Worm (Caenorhabditis elegans) whole organism, young adult: Measurements from ENCODE around the gene ugt-47.

Experiments
- F57A8.1 ChIP-seq: fragments of 200-800 bp; sonication (Bioruptor generic); optimal IDR thresholded peaks from 2 replicates; lab custom pipeline; 2018; ENCODE audit warnings: mild to moderate bottlenecking, missing genetic modification characterization, moderate library complexity, missing compliant biosample characterization
- Y79H2A.3 ChIP-seq: fragments of 200-800 bp; sonication (Bioruptor generic); conservative IDR thresholded peaks from 2 replicates; pipeline ENCODE4 v1.3.6; 2022; ENCODE audit warnings: missing genetic modification reagents, missing genetic modification characterization, missing compliant biosample characterization
- Y95B8A.8 ChIP-seq: fragments of 200-800 bp; sonication (Bioruptor generic); IDR thresholded peaks from 2 replicates; pipeline ENCODE4 v1.3.6; 2022; ENCODE audit warnings: missing genetic modification reagents, missing genetic modification characterization, missing compliant biosample characterization
- dpff-1 ChIP-seq: sonication (generic microtip); optimal IDR thresholded peaks from 2 replicates; lab custom pipeline; 2017; ENCODE audit warnings: mild to moderate bottlenecking, missing genetic modification characterization, missing compliant biosample characterization
- dpl-1 ChIP-seq: fragments of 150-350 bp; optimal IDR thresholded peaks from 2 replicates; lab custom pipeline; 2014; ENCODE audit warnings: missing biosample characterization, missing genetic modification reagents, missing genetic modification characterization
- lin-40 ChIP-seq: sonication (generic microtip); optimal IDR thresholded peaks from 2 replicates; lab custom pipeline; 2016; ENCODE audit warnings: missing genetic modification characterization, mild to moderate bottlenecking, missing compliant biosample characterization, missing genotype, missing genetic modification reagents
- rec-8 ChIP-seq, 2 experiments: sonication (generic microtip); optimal IDR thresholded peaks; 2 replicates each; lab custom pipeline; 2016; ENCODE audit warnings: mild to moderate bottlenecking in 2 of 2, missing genetic modification characterization in 2 of 2, missing genetic modification reagents in 2 of 2, missing genotype in 2 of 2, missing biosample characterization in 1 of 2, missing compliant biosample characterization in 1 of 2, moderate library complexity in 1 of 2
- ztf-25 ChIP-seq: fragments of 200-800 bp; sonication (Bioruptor generic); IDR thresholded peaks from 2 replicates; pipeline ENCODE4 v1.3.6; 2022; ENCODE audit warnings: missing genetic modification reagents, missing genetic modification characterization, missing compliant biosample characterization
- ztf-6 ChIP-seq: fragments of 200-800 bp; sonication (Bioruptor generic); IDR thresholded peaks from 2 replicates; pipeline ENCODE4 v1.3.6; 2022; ENCODE audit warnings: missing genetic modification reagents, missing genetic modification characterization, missing compliant biosample characterization

ce11 chrV:10145653-10146052, 47.3 kb upstream of the ugt-47 start, which contains the start of gene C51E3.9:
- TF ChIP-seq rec-8 (tag; optimal IDR thresholded peaks at IDR 0.05; lab: Kevin White, UChicago) = no peak
- TF ChIP-seq Y95B8A.8 (GFP tag; lab: Robert Waterston, UW) = no peak
- no peak for TF ChIP-seq lin-40 (tag; lab: Kevin White, UChicago)
- TF ChIP-seq dpff-1 (tag; lab: Kevin White, UChicago) = no peak
- no peak for TF ChIP-seq ztf-6 (GFP tag; lab: Robert Waterston, UW)
- TF ChIP-seq ztf-25 (GFP tag; lab: Robert Waterston, UW) = no peak
- TF ChIP-seq F57A8.1 = no peak
- no peak for TF ChIP-seq Y79H2A.3 (GFP tag; lab: Robert Waterston, UW)
- TF ChIP-seq dpl-1 (GFP tag; lab: Kevin White, UChicago) = no peak
